Worm (Caenorhabditis elegans) whole organism, L1 larva: ENCODE results near the gene npr-7.

Experiments used
- C04F5.9 ChIP-seq: sonication (generic microtip); optimal IDR thresholded peaks from 2 replicates; lab custom pipeline; 2016; ENCODE audit warnings: missing genetic modification characterization, missing compliant biosample characterization
- C16A3.4 ChIP-seq: fragments of 150-350 bp; optimal IDR thresholded peaks from 2 replicates; lab custom pipeline; 2014; ENCODE audit warnings: missing biosample characterization, missing genetic modification characterization
- C34B4.2 ChIP-seq: sonication (generic microtip); optimal IDR thresholded peaks from 2 replicates; lab custom pipeline; 2017; ENCODE audit warnings: mild to moderate bottlenecking, missing genetic modification characterization, missing compliant biosample characterization
- Y116A8C.19 ChIP-seq: sonication (generic microtip); optimal IDR thresholded peaks from 2 replicates; lab custom pipeline; 2016; ENCODE audit warnings: missing compliant biosample characterization, missing genetic modification characterization, borderline replicate concordance
- aha-1 ChIP-seq: fragments of 150-350 bp; optimal IDR thresholded peaks from 2 replicates; lab custom pipeline; 2014; ENCODE audit warnings: missing biosample characterization, missing genetic modification characterization
- ama-1 ChIP-seq: fragments of 150-350 bp; optimal IDR thresholded peaks from 2 replicates; lab custom pipeline; 2014
- ceh-8 ChIP-seq: fragments of 200-800 bp; sonication (Bioruptor generic); optimal IDR thresholded peaks from 2 replicates; lab custom pipeline; 2018; ENCODE audit warnings: mild to moderate bottlenecking, missing genetic modification characterization, moderate library complexity, missing compliant biosample characterization
- ceh-88 ChIP-seq: fragments of 200-800 bp; sonication (Bioruptor generic); IDR thresholded peaks from 2 replicates; pipeline ENCODE4 v1.3.6; 2022; ENCODE audit warnings: missing genetic modification characterization, missing compliant biosample characterization
- ces-1 ChIP-seq: fragments of 150-350 bp; optimal IDR thresholded peaks from 2 replicates; lab custom pipeline; 2014; ENCODE audit warnings: missing biosample characterization, missing genetic modification reagents, missing genetic modification characterization
- dpl-1 ChIP-seq, 3 experiments: fragments of 150-350 bp in 2 of 3; sonication (generic microtip) in 1 of 3; optimal IDR thresholded peaks; 2 replicates each; lab custom pipeline; 2014 to 2017; ENCODE audit warnings: missing biosample characterization in 3 of 3, missing genetic modification characterization in 3 of 3, missing genetic modification reagents in 3 of 3
- dsc-1 ChIP-seq: sonication (generic microtip); optimal IDR thresholded peaks from 2 replicates; lab custom pipeline; 2016; ENCODE audit warnings: mild to moderate bottlenecking, missing genetic modification characterization, missing compliant biosample characterization
- efl-3 ChIP-seq: fragments of 200-800 bp; sonication (Bioruptor generic); optimal IDR thresholded peaks from 2 replicates; lab custom pipeline; 2018; ENCODE audit warnings: mild to moderate bottlenecking, missing genetic modification characterization, missing compliant biosample characterization
- egl-13 ChIP-seq: sonication (generic microtip); optimal IDR thresholded peaks from 2 replicates; lab custom pipeline; 2016; ENCODE audit warnings: missing genotype, missing genetic modification reagents, missing genetic modification characterization, missing compliant biosample characterization
- egl-27 ChIP-seq, 2 experiments: fragments of 150-350 bp in 1 of 2; sonication (generic microtip); optimal IDR thresholded peaks; 3 replicates each; lab custom pipeline; 2017 to 2018; ENCODE audit warnings: missing biosample characterization in 2 of 2, missing genetic modification characterization in 2 of 2, missing genetic modification reagents in 2 of 2
- elt-3 ChIP-seq, 6 experiments: fragments of 150-350 bp in 1 of 6; sonication (generic microtip); optimal IDR thresholded peaks; 2 replicates each; lab custom pipeline; 2017 to 2018; ENCODE audit warnings: missing biosample characterization in 6 of 6, missing genetic modification characterization in 6 of 6, inconsistent platforms in 1 of 6
- fkh-10 ChIP-seq: sonication (generic microtip); optimal IDR thresholded peaks from 2 replicates; lab custom pipeline; 2017; ENCODE audit warnings: missing biosample characterization, missing genetic modification reagents, missing genetic modification characterization
- fkh-8 ChIP-seq: sonication (generic microtip); optimal IDR thresholded peaks from 2 replicates; lab custom pipeline; 2016; ENCODE audit warnings: mild to moderate bottlenecking, missing genetic modification characterization, missing compliant biosample characterization
- fos-1 ChIP-seq: fragments of 150-350 bp; optimal IDR thresholded peaks from 2 replicates; lab custom pipeline; 2014; ENCODE audit warnings: missing biosample characterization, missing genetic modification characterization
- grh-1 ChIP-seq: fragments of 200-800 bp; sonication (Bioruptor generic); IDR thresholded peaks from 2 replicates; pipeline ENCODE4 v1.3.6; 2022; ENCODE audit warnings: missing genetic modification reagents, missing genetic modification characterization, missing compliant biosample characterization
- hlh-17 ChIP-seq: fragments of 200-800 bp; sonication (Bioruptor generic); optimal IDR thresholded peaks from 2 replicates; lab custom pipeline; 2018; ENCODE audit warnings: missing genetic modification characterization, mild to moderate bottlenecking, missing compliant biosample characterization, moderate library complexity, borderline replicate concordance
- hlh-4 ChIP-seq: sonication (generic microtip); optimal IDR thresholded peaks from 2 replicates; lab custom pipeline; 2016; ENCODE audit warnings: mild to moderate bottlenecking, missing genetic modification characterization, missing compliant biosample characterization
- hpl-2 ChIP-seq: fragments of 150-350 bp; optimal IDR thresholded peaks from 2 replicates; lab custom pipeline; 2014; ENCODE audit warnings: missing biosample characterization, missing genetic modification reagents, missing genetic modification characterization
- lin-15B ChIP-seq: fragments of 150-350 bp; sonication (generic microtip); optimal IDR thresholded peaks from 3 replicates; lab custom pipeline; 2014; ENCODE audit warnings: missing biosample characterization, missing genetic modification characterization
- lin-35 ChIP-seq, 2 experiments: fragments of 150-350 bp; optimal IDR thresholded peaks; 2 replicates each; lab custom pipeline; 2014; ENCODE audit warnings: missing biosample characterization in 2 of 2, missing genetic modification characterization in 2 of 2, missing genetic modification reagents in 2 of 2
- lin-39 ChIP-seq: fragments of 150-350 bp; optimal IDR thresholded peaks from 2 replicates; lab custom pipeline; 2014; ENCODE audit warnings: missing biosample characterization, missing genetic modification reagents, missing genetic modification characterization
- lir-3 ChIP-seq: sonication (generic microtip); optimal IDR thresholded peaks from 2 replicates; lab custom pipeline; 2016; ENCODE audit warnings: mild to moderate bottlenecking, missing genetic modification characterization, moderate library complexity, missing compliant biosample characterization; ENCODE audit not compliant: poor library complexity
- lsy-2 ChIP-seq, 2 experiments: fragments of 150-350 bp; optimal IDR thresholded peaks; 2 replicates each; lab custom pipeline; 2014; ENCODE audit warnings: missing biosample characterization in 2 of 2, missing genetic modification characterization in 2 of 2
- mab-9 ChIP-seq: fragments of 200-800 bp; sonication (Bioruptor generic); IDR thresholded peaks from 2 replicates; pipeline ENCODE4 v1.3.6; 2022; ENCODE audit warnings: missing genetic modification reagents, missing genetic modification characterization, missing compliant biosample characterization
- mep-1 ChIP-seq: fragments of 150-350 bp; optimal IDR thresholded peaks from 2 replicates; lab custom pipeline; 2014; ENCODE audit warnings: missing biosample characterization, missing genetic modification characterization
- nhr-12 ChIP-seq: sonication (generic microtip); optimal IDR thresholded peaks from 2 replicates; lab custom pipeline; 2017; ENCODE audit warnings: missing biosample characterization, missing genetic modification characterization
- nhr-19 ChIP-seq: fragments of 200-800 bp; sonication (Bioruptor generic); conservative IDR thresholded peaks from 2 replicates; pipeline ENCODE4 v1.3.6; 2022; ENCODE audit warnings: missing genetic modification characterization, missing compliant biosample characterization
- nhr-28 ChIP-seq: fragments of 150-350 bp; optimal IDR thresholded peaks from 2 replicates; lab custom pipeline; 2014; ENCODE audit warnings: missing biosample characterization, missing genetic modification characterization
- nhr-47 ChIP-seq: sonication (generic microtip); optimal IDR thresholded peaks from 2 replicates; lab custom pipeline; 2016; ENCODE audit warnings: mild to moderate bottlenecking, missing genetic modification characterization, moderate library complexity, missing compliant biosample characterization
- nhr-71 ChIP-seq: sonication (generic microtip); optimal IDR thresholded peaks from 2 replicates; lab custom pipeline; 2016; ENCODE audit warnings: mild to moderate bottlenecking, missing genetic modification characterization, moderate library complexity, missing compliant biosample characterization
- nhr-76 ChIP-seq: sonication (generic microtip); optimal IDR thresholded peaks from 2 replicates; lab custom pipeline; 2017; ENCODE audit warnings: missing biosample characterization, missing genetic modification characterization
- nhr-84 ChIP-seq: sonication (generic microtip); optimal IDR thresholded peaks from 2 replicates; lab custom pipeline; 2017; ENCODE audit warnings: missing biosample characterization, missing genetic modification characterization
- nhr-85 ChIP-seq: sonication (generic microtip); peaks from one replicate; lab custom pipeline; 2016; ENCODE audit warnings: missing genetic modification characterization, inconsistent platforms, missing compliant biosample characterization
- pqm-1 ChIP-seq: sonication (generic microtip); optimal IDR thresholded peaks from 3 replicates; lab custom pipeline; 2017; ENCODE audit warnings: missing biosample characterization, missing genetic modification characterization
- skn-1 ChIP-seq: fragments of 150-350 bp; optimal IDR thresholded peaks from 2 replicates; lab custom pipeline; 2014; ENCODE audit warnings: missing biosample characterization, missing genetic modification characterization
- sup-37 ChIP-seq: fragments of 200-800 bp; sonication (Bioruptor generic); optimal IDR thresholded peaks from 2 replicates; lab custom pipeline; 2018; ENCODE audit warnings: mild to moderate bottlenecking, missing genetic modification characterization, missing compliant biosample characterization
- swsn-7 ChIP-seq: sonication (generic microtip); optimal IDR thresholded peaks from 2 replicates; lab custom pipeline; 2016; ENCODE audit warnings: missing genetic modification characterization, missing compliant biosample characterization
- unc-130 ChIP-seq: fragments of 150-350 bp; optimal IDR thresholded peaks from 2 replicates; lab custom pipeline; 2017; ENCODE audit warnings: missing biosample characterization, missing genetic modification characterization, inconsistent platforms
- unc-30 ChIP-seq: sonication (generic microtip); optimal IDR thresholded peaks from 2 replicates; lab custom pipeline; 2017; ENCODE audit warnings: missing biosample characterization, missing genetic modification characterization
- unc-62 ChIP-seq: fragments of 150-350 bp; optimal IDR thresholded peaks from 2 replicates; lab custom pipeline; 2014; ENCODE audit warnings: missing biosample characterization, missing genetic modification reagents, missing genetic modification characterization
- unc-98 ChIP-seq: fragments of 200-800 bp; sonication (Bioruptor generic); IDR thresholded peaks from 2 replicates; pipeline ENCODE4 v1.3.6; 2022; ENCODE audit warnings: missing genetic modification characterization, missing compliant biosample characterization
- vab-15 ChIP-seq: sonication (generic microtip); optimal IDR thresholded peaks from 2 replicates; lab custom pipeline; 2017; ENCODE audit warnings: missing genotype, mild to moderate bottlenecking, missing genetic modification characterization, missing compliant biosample characterization
- xbp-1 ChIP-seq: sonication (generic microtip); optimal IDR thresholded peaks from 2 replicates; lab custom pipeline; 2016; ENCODE audit warnings: missing genetic modification characterization, missing compliant biosample characterization
- zag-1 ChIP-seq: fragments of 150-350 bp; optimal IDR thresholded peaks from 2 replicates; lab custom pipeline; 2014; ENCODE audit warnings: missing biosample characterization, missing genetic modification characterization
- zip-4 ChIP-seq: fragments of 200-800 bp; sonication (Bioruptor generic); optimal IDR thresholded peaks from 2 replicates; lab custom pipeline; 2018; ENCODE audit warnings: mild to moderate bottlenecking, missing genetic modification characterization, moderate library complexity, missing compliant biosample characterization
- ztf-4 ChIP-seq: fragments of 150-350 bp; optimal IDR thresholded peaks from 2 replicates; lab custom pipeline; 2014; ENCODE audit warnings: missing biosample characterization, missing genetic modification characterization

npr-7 gene

ce11 chrX:9278653-9279052 is 40.3 kb downstream of the npr-7 start, which contains the start of gene B0416.4:
Gene B0416.4 (plus strand): TSS chrX:9278953.
- TF ChIP-seq nhr-47 (tag; lab: Kevin White, UChicago) = no peak
- no peak for TF ChIP-seq nhr-19 (GFP tag; lab: Robert Waterston, UW)
- no peak for TF ChIP-seq lin-15B (tag; lab: Kevin White, UChicago)
- no peak for TF ChIP-seq unc-98 (GFP tag; lab: Robert Waterston, UW)
- TF ChIP-seq unc-130 (tag; lab: Kevin White, UChicago) = no peak
- TF ChIP-seq unc-30 (tag; lab: Kevin White, UChicago) = no peak
- no peak for TF ChIP-seq skn-1 (tag; lab: Kevin White, UChicago)
- TF ChIP-seq egl-27 (tag; optimal IDR thresholded peaks at IDR 0.05; lab: Kevin White, UChicago) = no peak
- no peak for TF ChIP-seq xbp-1 (tag; lab: Kevin White, UChicago)
- no peak for TF ChIP-seq pqm-1 (tag; lab: Kevin White, UChicago)
- no peak for TF ChIP-seq lin-39
- TF ChIP-seq unc-62 = no peak
- no peak for TF ChIP-seq nhr-85 (tag; lab: Kevin White, UChicago)
- no peak for TF ChIP-seq efl-3 (GFP tag; lab: Kevin White, UChicago)
- no peak for TF ChIP-seq zip-4 (GFP tag; lab: Kevin White, UChicago)
- TF ChIP-seq, all 84 proteins: peak for 0

DNA sequence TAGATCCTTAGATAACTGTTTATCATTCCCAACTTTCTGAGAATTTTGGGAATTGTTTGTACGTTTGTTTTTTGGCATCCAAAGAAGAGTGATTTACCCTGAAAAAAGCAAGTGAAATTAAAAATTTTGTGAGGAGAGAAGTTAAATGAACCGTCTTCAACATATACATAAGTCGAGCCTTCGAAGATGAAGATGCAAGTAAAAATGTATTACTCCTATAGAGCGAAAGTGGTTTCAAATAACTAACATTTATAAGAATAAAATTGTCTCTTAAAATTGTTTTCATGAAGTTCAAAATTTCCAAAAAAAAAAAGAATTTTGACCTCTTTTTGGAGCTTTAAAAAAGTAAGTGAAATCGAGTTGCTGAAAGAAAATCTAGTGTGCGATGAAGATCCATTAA is 44.4 kb downstream of the npr-7 start, which contains the start of gene B0416.10:
Gene B0416.10 (minus strand): TSS at position 101 of the 400 bp plus-strand sequence.
- no peak for TF ChIP-seq grh-1
- TF ChIP-seq swsn-7 (tag; lab: Kevin White, UChicago) = no peak
- TF ChIP-seq lin-35 (GFP tag; optimal IDR thresholded peaks at IDR 0.05; lab: Kevin White, UChicago) = no peak

- TF ChIP-seq lin-39 (no peak), elt-3 (tag; optimal IDR thresholded peaks at IDR 0.05; lab: Kevin White, UChicago) (peak in 3 of 6 experiments; percentile 4 to 42 (median 14)), hlh-4 (tag; lab: Kevin White, UChicago) (no peak), vab-15 (no peak), fos-1 (tag; lab: Kevin White, UChicago) (no peak), ceh-88 (GFP tag; lab: Robert Waterston, UW) (no peak), dpl-1 (GFP tag; optimal IDR thresholded peaks at IDR 0.05; lab: Kevin White, UChicago) (peak in 2 of 3 experiments; percentile 0 to 6), lir-3 (tag; lab: Kevin White, UChicago) (no peak), Y116A8C.19 (no peak), hpl-2 (GFP tag; lab: Kevin White, UChicago) (no peak), nhr-85 (tag; lab: Kevin White, UChicago) (no peak), nhr-84 (tag; lab: Kevin White, UChicago) (no peak), fkh-8 (tag; lab: Kevin White, UChicago) (no peak), dsc-1 (tag; lab: Kevin White, UChicago) (no peak), nhr-12 (tag; lab: Kevin White, UChicago) (no peak), egl-13 (no peak), nhr-76 (tag; lab: Kevin White, UChicago) (no peak), aha-1 (no peak), ztf-4 (no peak), unc-130 (tag; lab: Kevin White, UChicago) (no peak), ces-1 (no peak), ceh-8 (GFP tag; lab: Kevin White, UChicago) (no peak), sup-37 (GFP tag; lab: Kevin White, UChicago) (no peak), C34B4.2 (tag; lab: Kevin White, UChicago) (no peak), lin-15B (tag; lab: Kevin White, UChicago) (no peak), nhr-71 (tag; lab: Kevin White, UChicago) (peak; percentile 39), mab-9 (GFP tag; lab: Robert Waterston, UW) (no peak), hlh-17 (GFP tag; lab: Kevin White, UChicago) (no peak), C16A3.4 (peak; percentile 20), C04F5.9 (tag; lab: Kevin White, UChicago) (no peak), lsy-2 (tag; optimal IDR thresholded peaks at IDR 0.05; lab: Kevin White, UChicago) (no peak), nhr-28 (no peak), zag-1 (tag; lab: Kevin White, UChicago) (no peak), fkh-10 (GFP tag; lab: Kevin White, UChicago) (no peak), mep-1 (tag; lab: Kevin White, UChicago) (peak; percentile 29), ama-1 (lab: Kevin White, UChicago) (no peak), nhr-19 (GFP tag; lab: Robert Waterston, UW) (no peak)
Measured at ce11 chrX:9271886-9272285, 47.1 kb downstream of the npr-7 start.
